Fruit fly (Drosophila melanogaster): ENCODE data around the gene PICK1.

The PICK1 gene

DNA sequence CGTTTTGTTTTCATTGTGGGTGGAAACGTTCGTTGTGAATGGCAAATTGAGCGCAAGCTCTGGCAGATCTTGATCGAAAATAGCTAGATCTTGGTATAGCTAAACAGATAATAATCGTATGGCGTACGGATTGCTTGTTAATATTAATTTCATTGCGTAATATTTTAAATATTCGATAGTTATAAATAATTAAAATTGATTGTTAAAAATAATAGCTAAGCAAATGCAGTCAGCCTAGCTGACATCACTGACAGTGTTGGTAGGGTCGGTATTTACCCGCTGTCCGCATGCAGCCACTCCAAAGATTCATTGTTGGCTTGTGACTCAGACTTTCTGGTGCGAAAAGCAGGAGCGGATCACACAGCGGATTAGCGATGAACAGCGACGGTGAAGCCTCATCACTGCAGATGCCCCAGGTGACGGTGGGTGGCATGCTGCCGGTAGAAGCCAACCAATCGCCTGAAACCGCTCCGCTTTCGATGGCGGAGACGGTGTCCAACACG, 9.6 kb downstream of the PICK1 start, which contains the start of the genes CG5776 and spict (continued):
- peak; percentile 70 for TF ChIP-seq Sox14 (GFP tag; optimal IDR thresholded peaks at IDR 0.05)
- no peak for TF ChIP-seq Sox15 (GFP tag; optimal IDR thresholded peaks at IDR 0.05)
- TF ChIP-seq fkh (GFP tag; optimal IDR thresholded peaks at IDR 0.05) = peak; percentile 49
- peak; percentile 48 for TF ChIP-seq Hr39 (GFP tag; optimal IDR thresholded peaks at IDR 0.05)
- TF ChIP-seq Eip75B (GFP tag; optimal IDR thresholded peaks at IDR 0.05) = peak; percentile 60
- peak; percentile 66 for TF ChIP-seq Met (GFP tag; optimal IDR thresholded peaks at IDR 0.05)
- TF ChIP-seq Ets21C (GFP tag; optimal IDR thresholded peaks at IDR 0.05) = peak; percentile 50
- peak; percentile 20 for TF ChIP-seq CG8632 (GFP tag; optimal IDR thresholded peaks at IDR 0.05)
- peak; percentile 67 for TF ChIP-seq CG3032 (tag; optimal IDR thresholded peaks at IDR 0.05)
- peak; percentile 42 to 66 for TF ChIP-seq ss (GFP tag; optimal IDR thresholded peaks at IDR 0.05)
- TF ChIP-seq Eip93F (GFP tag; optimal IDR thresholded peaks at IDR 0.05) = peak; percentile 39
- peak; percentile 66 for TF ChIP-seq dac (GFP tag; optimal IDR thresholded peaks at IDR 0.05)
- TF ChIP-seq Sox102F (GFP tag; optimal IDR thresholded peaks at IDR 0.05) = no peak
- no peak for TF ChIP-seq net (GFP tag; optimal IDR thresholded peaks at IDR 0.05)
- no peak for TF ChIP-seq pdm3 (GFP tag; optimal IDR thresholded peaks at IDR 0.05)
- TF ChIP-seq spab (GFP tag; optimal IDR thresholded peaks at IDR 0.05) = no peak
- no peak for TF ChIP-seq CG8319 (GFP tag; optimal IDR thresholded peaks at IDR 0.05)
- TF ChIP-seq CG11762 (GFP tag; optimal IDR thresholded peaks at IDR 0.05; ENCODE audit: insufficient read depth) = no peak
- TF ChIP-seq CG6792 (GFP tag; optimal IDR thresholded peaks at IDR 0.05) = peak; percentile 47
- peak; percentile 71 for TF ChIP-seq OdsH (GFP tag; optimal IDR thresholded peaks at IDR 0.05)
- TF ChIP-seq Ets96B (tag; optimal IDR thresholded peaks at IDR 0.05) = peak; percentile 68
- TF ChIP-seq cyc (GFP tag; optimal IDR thresholded peaks at IDR 0.05) = peak; percentile 14
- peak; percentile 43 for TF ChIP-seq fd59A (GFP tag; optimal IDR thresholded peaks at IDR 0.05)
- peak; percentile 54 for TF ChIP-seq acj6 (GFP tag; optimal IDR thresholded peaks at IDR 0.05)
- peak in 1 of 2 experiments; percentile 53 for TF ChIP-seq salr (GFP tag; optimal IDR thresholded peaks at IDR 0.05)
- TF ChIP-seq CG10669 (GFP tag; optimal IDR thresholded peaks at IDR 0.05) = no peak
- TF ChIP-seq CG6276 (GFP tag; optimal IDR thresholded peaks at IDR 0.05) = no peak
- TF ChIP-seq svp (GFP tag) = peak; percentile 87
- TF ChIP-seq CG11902 (GFP tag; optimal IDR thresholded peaks at IDR 0.05) = peak; percentile 73
- TF ChIP-seq CG6808 (GFP tag; optimal IDR thresholded peaks at IDR 0.05) = peak; percentile 40
- TF ChIP-seq CG34406 (GFP tag; optimal IDR thresholded peaks at IDR 0.05) = peak; percentile 58
- peak; percentile 55 for TF ChIP-seq Blimp-1 (GFP tag; optimal IDR thresholded peaks at IDR 0.05)

DNA sequence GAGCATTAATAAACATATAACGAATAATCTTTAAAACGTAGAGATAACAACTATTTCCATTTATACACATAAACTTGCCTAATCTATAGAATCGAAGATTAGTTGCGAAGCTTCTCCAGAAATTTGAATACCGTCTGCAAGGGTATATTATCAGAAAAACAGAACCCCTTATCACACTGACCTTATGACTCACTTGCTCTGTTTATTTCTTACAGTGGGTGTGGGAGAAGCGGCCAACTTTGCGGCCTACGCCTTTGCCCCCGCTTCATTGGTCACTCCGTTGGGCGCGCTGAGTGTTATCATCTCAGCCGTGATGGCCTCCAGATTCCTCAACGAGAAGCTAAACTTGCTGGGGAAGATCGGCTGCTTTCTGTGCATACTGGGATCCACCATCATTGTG, 10.5 kb downstream of the PICK1 start:
- no peak for TF ChIP-seq CG8319 (GFP tag; optimal IDR thresholded peaks at IDR 0.05)
- no peak for TF ChIP-seq dsx (GFP tag; optimal IDR thresholded peaks at IDR 0.05; ENCODE audit: poor library complexity, severe bottlenecking)
- no peak for TF ChIP-seq CG6276 (GFP tag; optimal IDR thresholded peaks at IDR 0.05)
- no peak for TF ChIP-seq OdsH (GFP tag; optimal IDR thresholded peaks at IDR 0.05)
- TF ChIP-seq Eip78C (GFP tag) = peak; percentile 54
- TF ChIP-seq svp (GFP tag) = peak; percentile 95
- no peak for TF ChIP-seq Eip93F (GFP tag; optimal IDR thresholded peaks at IDR 0.05)

DNA sequence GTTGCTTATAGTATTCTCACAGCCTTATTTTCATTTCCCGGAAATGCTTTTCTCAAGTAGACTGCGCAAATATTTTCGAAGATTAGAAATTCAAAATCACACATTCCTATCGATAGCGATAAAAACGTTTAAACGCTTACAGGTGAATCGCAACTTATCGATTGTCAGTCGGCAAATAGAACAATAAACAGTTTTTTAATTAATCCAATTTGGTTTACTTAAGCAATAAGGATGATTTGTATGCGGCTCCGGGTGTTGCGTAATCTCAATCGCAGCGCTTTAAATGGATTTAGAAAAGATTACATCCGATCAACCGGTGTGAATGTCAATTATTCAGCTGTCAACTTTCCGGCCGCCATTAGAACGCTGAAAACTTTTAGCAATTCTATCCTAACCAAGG, 12.7 kb downstream of the PICK1 start, which contains the start of the genes CG6180 and CG15484:
Gene CG6180, plus strand, starts transcription at position 122 of the 400 bp plus-strand sequence.
Gene CG15484, minus strand, starts transcription at position 172 of the 400 bp plus-strand sequence.
- TF ChIP-seq achi (GFP tag; optimal IDR thresholded peaks at IDR 0.05) = peak; percentile 91
- no peak for TF ChIP-seq acj6 (GFP tag; optimal IDR thresholded peaks at IDR 0.05)

DNA sequence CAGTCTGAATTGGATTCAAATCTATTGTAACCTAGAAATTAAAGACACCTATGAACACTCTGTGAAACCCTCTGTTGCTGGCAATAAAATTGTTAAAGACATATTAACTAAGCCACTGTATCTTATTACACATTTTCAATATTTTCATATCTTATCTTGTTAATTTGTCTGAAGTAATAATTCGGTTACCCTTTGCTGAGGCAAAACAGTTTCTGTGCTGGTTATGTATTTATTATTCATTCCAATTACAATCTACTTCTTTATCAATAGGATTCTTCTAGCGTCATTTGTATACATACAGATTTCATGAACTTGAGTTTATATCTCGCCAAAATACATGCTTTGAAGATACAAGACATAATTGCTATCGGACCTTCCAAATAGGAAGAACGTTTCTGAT, 13.7 kb downstream of the PICK1 start:
- TF ChIP-seq salr (GFP tag; optimal IDR thresholded peaks at IDR 0.05) (no peak), eg (GFP tag; IDR thresholded peaks at IDR 0.05) (no peak), CG16779 (tag; optimal IDR thresholded peaks at IDR 0.05) (no peak), lz (GFP tag; optimal IDR thresholded peaks at IDR 0.05) (no peak), Gug (GFP tag; IDR thresholded peaks at IDR 0.05) (no peak), Met (GFP tag; optimal IDR thresholded peaks at IDR 0.05) (no peak), CG6808 (GFP tag; optimal IDR thresholded peaks at IDR 0.05) (no peak), achi (GFP tag; optimal IDR thresholded peaks at IDR 0.05) (no peak), CG15336 (GFP tag; IDR thresholded peaks at IDR 0.05) (no peak), Hr39 (GFP tag; optimal IDR thresholded peaks at IDR 0.05) (no peak), Ets21C (GFP tag; optimal IDR thresholded peaks at IDR 0.05) (no peak), ss (GFP tag; optimal IDR thresholded peaks at IDR 0.05) (no peak), topi (GFP tag; optimal IDR thresholded peaks at IDR 0.05) (no peak), Hr4 (GFP tag; optimal IDR thresholded peaks at IDR 0.05) (no peak), dsx (GFP tag; optimal IDR thresholded peaks at IDR 0.05; ENCODE audit: poor library complexity, severe bottlenecking) (no peak), net (GFP tag; optimal IDR thresholded peaks at IDR 0.05) (no peak), CG10631 (GFP tag; optimal IDR thresholded peaks at IDR 0.05) (no peak), CG6163 (GFP tag; IDR thresholded peaks at IDR 0.05) (no peak), Ets96B (tag; optimal IDR thresholded peaks at IDR 0.05) (no peak)

Data from whole organism, prepupa.